Fruit fly (Drosophila melanogaster) whole organism, prepupa: ENCODE data around the gene CG12984.

Experiments used
- CG10669 ChIP-seq: fragments of 200-800 bp; sonication (Bioruptor generic); optimal IDR thresholded peaks from 3 replicates; lab custom pipeline; 2018; ENCODE audit warnings: missing biosample characterization, mild to moderate bottlenecking, missing genetic modification characterization, moderate library complexity
- CG11294 ChIP-seq: fragments of 200-800 bp; sonication (Bioruptor generic); IDR thresholded peaks from 2 replicates; pipeline ENCODE4 v1.3.6; 2022; ENCODE audit warnings: missing biosample characterization, missing genetic modification characterization
- CG11762 ChIP-seq: fragments of 200-800 bp; sonication (Bioruptor generic); optimal IDR thresholded peaks from 3 replicates; lab custom pipeline; 2016; ENCODE audit warnings: missing biosample characterization, missing genetic modification characterization; ENCODE audit not compliant: insufficient read depth
- CG11902 ChIP-seq: fragments of 200-800 bp; sonication (Bioruptor generic); optimal IDR thresholded peaks from 3 replicates; lab custom pipeline; 2016; ENCODE audit warnings: missing biosample characterization, missing genetic modification characterization
- CG15336 ChIP-seq: fragments of 200-800 bp; sonication (Bioruptor generic); IDR thresholded peaks from 2 replicates; pipeline ENCODE4 v1.3.6; 2022; ENCODE audit warnings: missing biosample characterization, missing genetic modification characterization
- CG1621 ChIP-seq: fragments of 200-800 bp; sonication (Bioruptor generic); optimal IDR thresholded peaks from 3 replicates; lab custom pipeline; 2018; ENCODE audit warnings: missing biosample characterization, mild to moderate bottlenecking, missing genetic modification characterization
- CG16779 ChIP-seq: fragments of 200-800 bp; sonication (Bioruptor generic); optimal IDR thresholded peaks from 3 replicates; lab custom pipeline; 2017; ENCODE audit warnings: missing biosample characterization, mild to moderate bottlenecking, missing genetic modification characterization
- CG3032 ChIP-seq: fragments of 200-800 bp; optimal IDR thresholded peaks from 2 replicates; lab custom pipeline; 2019; ENCODE audit warnings: missing biosample characterization, mild to moderate bottlenecking, missing genetic modification characterization, moderate library complexity
- CG31627 ChIP-seq: fragments of 200-800 bp; sonication (Bioruptor generic); optimal IDR thresholded peaks from 3 replicates; lab custom pipeline; 2016; ENCODE audit warnings: missing biosample characterization, missing genetic modification characterization
- CG32006 ChIP-seq: fragments of 200-800 bp; sonication (Bioruptor generic); optimal IDR thresholded peaks from 3 replicates; lab custom pipeline; 2017; ENCODE audit warnings: missing biosample characterization, mild to moderate bottlenecking, missing genetic modification characterization
- CG34406 ChIP-seq: fragments of 200-800 bp; sonication (Bioruptor generic); optimal IDR thresholded peaks from 3 replicates; lab custom pipeline; 2016; ENCODE audit warnings: missing biosample characterization, missing genetic modification characterization
- CG4318 ChIP-seq: fragments of 200-800 bp; sonication (Bioruptor generic); optimal IDR thresholded peaks from 3 replicates; lab custom pipeline; 2017; ENCODE audit warnings: missing biosample characterization, mild to moderate bottlenecking, missing genetic modification characterization
- CG6163 ChIP-seq: fragments of 200-800 bp; sonication (Bioruptor generic); IDR thresholded peaks from 3 replicates; pipeline ENCODE4 v1.3.6; 2022; ENCODE audit warnings: missing biosample characterization, missing genetic modification characterization
- CG6276 ChIP-seq: fragments of 200-800 bp; sonication (Bioruptor generic); optimal IDR thresholded peaks from 2 replicates; lab custom pipeline; 2017; ENCODE audit warnings: missing biosample characterization, mild to moderate bottlenecking, missing genetic modification characterization
- CG6808 ChIP-seq: fragments of 200-800 bp; sonication (Bioruptor generic); optimal IDR thresholded peaks from 3 replicates; lab custom pipeline; 2017; ENCODE audit warnings: missing biosample characterization, missing genetic modification characterization, mild to moderate bottlenecking, moderate library complexity, missing genetic modification reagents
- CG6854 ChIP-seq: fragments of 200-800 bp; sonication (Bioruptor generic); optimal IDR thresholded peaks from 2 replicates; lab custom pipeline; 2017; ENCODE audit warnings: missing biosample characterization, mild to moderate bottlenecking, missing genetic modification characterization
- CG7368 ChIP-seq: fragments of 200-800 bp; sonication (Bioruptor generic); optimal IDR thresholded peaks from 3 replicates; lab custom pipeline; 2016; ENCODE audit warnings: missing biosample characterization, missing genetic modification characterization
- CG8319 ChIP-seq: fragments of 200-800 bp; sonication (Bioruptor generic); optimal IDR thresholded peaks from 3 replicates; lab custom pipeline; 2016; ENCODE audit warnings: missing biosample characterization, missing genetic modification characterization
- CG8632 ChIP-seq: fragments of 200-800 bp; sonication (Bioruptor generic); optimal IDR thresholded peaks from 3 replicates; lab custom pipeline; 2016; ENCODE audit warnings: missing biosample characterization, missing genetic modification characterization
- CG9139 ChIP-seq: fragments of 200-800 bp; sonication (Bioruptor generic); optimal IDR thresholded peaks from 3 replicates; lab custom pipeline; 2017; ENCODE audit warnings: missing biosample characterization, mild to moderate bottlenecking, missing genetic modification characterization
- Eip75B ChIP-seq: fragments of 200-800 bp; sonication (Bioruptor generic); optimal IDR thresholded peaks from 3 replicates; lab custom pipeline; 2016; ENCODE audit warnings: missing biosample characterization, missing genetic modification characterization
- Eip93F ChIP-seq: fragments of 200-800 bp; sonication (Bioruptor generic); optimal IDR thresholded peaks from 2 replicates; lab custom pipeline; 2016; ENCODE audit warnings: missing biosample characterization, mild to moderate bottlenecking, missing genetic modification characterization
- Ets96B ChIP-seq: fragments of 200-800 bp; optimal IDR thresholded peaks from 2 replicates; lab custom pipeline; 2019; ENCODE audit warnings: missing biosample characterization, mild to moderate bottlenecking, missing genetic modification characterization, moderate library complexity
- Gug ChIP-seq: fragments of 200-800 bp; sonication (Bioruptor generic); IDR thresholded peaks from 2 replicates; pipeline ENCODE4 v1.3.6; 2022; ENCODE audit warnings: missing biosample characterization, missing genetic modification characterization
- Hr38 ChIP-seq: sonication (Bioruptor generic); optimal IDR thresholded peaks from 2 replicates; lab custom pipeline; 2016; ENCODE audit warnings: missing biosample characterization, missing genetic modification characterization
- Hr39 ChIP-seq: fragments of 200-800 bp; sonication (Bioruptor generic); optimal IDR thresholded peaks from 2 replicates; lab custom pipeline; 2016; ENCODE audit warnings: missing biosample characterization, missing genetic modification characterization
- Lpt ChIP-seq: fragments of 200-800 bp; sonication (Bioruptor generic); optimal IDR thresholded peaks from 3 replicates; lab custom pipeline; 2016; ENCODE audit warnings: missing biosample characterization, missing genetic modification characterization
- OdsH ChIP-seq: fragments of 200-800 bp; sonication (Bioruptor generic); optimal IDR thresholded peaks from 3 replicates; lab custom pipeline; 2016; ENCODE audit warnings: missing biosample characterization, missing genetic modification characterization
- Sox102F ChIP-seq: fragments of 200-800 bp; sonication (Bioruptor generic); optimal IDR thresholded peaks from 2 replicates; lab custom pipeline; 2016; ENCODE audit warnings: missing biosample characterization, mild to moderate bottlenecking, missing genetic modification characterization
- Sox14 ChIP-seq: fragments of 200-800 bp; sonication (Bioruptor generic); optimal IDR thresholded peaks from 3 replicates; lab custom pipeline; 2016; ENCODE audit warnings: missing biosample characterization, missing genetic modification characterization
- Sox15 ChIP-seq: fragments of 200-800 bp; sonication (Bioruptor generic); optimal IDR thresholded peaks from 3 replicates; lab custom pipeline; 2016; ENCODE audit warnings: missing biosample characterization, missing genetic modification characterization
- acj6 ChIP-seq: fragments of 200-800 bp; sonication (Bioruptor generic); optimal IDR thresholded peaks from 3 replicates; lab custom pipeline; 2016; ENCODE audit warnings: missing biosample characterization, missing genetic modification characterization
- cyc ChIP-seq: fragments of 200-800 bp; sonication (Bioruptor generic); optimal IDR thresholded peaks from 3 replicates; lab custom pipeline; 2016; ENCODE audit warnings: missing biosample characterization, missing genetic modification characterization
- dac ChIP-seq: fragments of 200-800 bp; sonication (Bioruptor generic); optimal IDR thresholded peaks from 2 replicates; lab custom pipeline; 2017; ENCODE audit warnings: missing biosample characterization, mild to moderate bottlenecking, missing genetic modification characterization
- eg ChIP-seq: fragments of 200-800 bp; sonication (Bioruptor generic); IDR thresholded peaks from 3 replicates; pipeline ENCODE4 v1.3.6; 2022; ENCODE audit warnings: missing biosample characterization, missing genetic modification characterization
- esn ChIP-seq: fragments of 200-800 bp; sonication (Bioruptor generic); optimal IDR thresholded peaks from 2 replicates; lab custom pipeline; 2016; ENCODE audit warnings: missing biosample characterization, mild to moderate bottlenecking, missing genetic modification characterization, moderate library complexity
- fd85E ChIP-seq: fragments of 200-800 bp; sonication (Bioruptor generic); optimal IDR thresholded peaks from 3 replicates; lab custom pipeline; 2016; ENCODE audit warnings: missing biosample characterization, missing genetic modification characterization
- fkh ChIP-seq: fragments of 200-800 bp; sonication (Bioruptor generic); optimal IDR thresholded peaks from 3 replicates; lab custom pipeline; 2017; ENCODE audit warnings: missing biosample characterization, mild to moderate bottlenecking, missing genetic modification characterization, moderate library complexity
- lz ChIP-seq: fragments of 200-800 bp; sonication (Bioruptor generic); optimal IDR thresholded peaks from 3 replicates; lab custom pipeline; 2016; ENCODE audit warnings: missing biosample characterization, missing genetic modification characterization
- net ChIP-seq: fragments of 200-800 bp; sonication (Bioruptor generic); optimal IDR thresholded peaks from 3 replicates; lab custom pipeline; 2016; ENCODE audit warnings: missing biosample characterization, missing genetic modification characterization
- pdm3 ChIP-seq: fragments of 200-800 bp; sonication (Bioruptor generic); optimal IDR thresholded peaks from 3 replicates; lab custom pipeline; 2016; ENCODE audit warnings: missing biosample characterization, missing genetic modification characterization
- spab ChIP-seq: fragments of 200-800 bp; sonication (Bioruptor generic); optimal IDR thresholded peaks from 2 replicates; lab custom pipeline; 2017; ENCODE audit warnings: missing biosample characterization, mild to moderate bottlenecking, missing genetic modification characterization, missing genetic modification reagents
- ss ChIP-seq, 2 experiments: fragments of 200-800 bp; sonication (Bioruptor generic); optimal IDR thresholded peaks; 2 replicates in 1 of 2; 3 replicates in 1 of 2; lab custom pipeline; 2017 to 2018; ENCODE audit warnings: mild to moderate bottlenecking in 2 of 2, missing biosample characterization in 2 of 2, missing genetic modification characterization in 2 of 2, moderate library complexity in 1 of 2
- svp ChIP-seq: fragments of 200-800 bp; sonication (Bioruptor generic); peaks from one replicate; lab custom pipeline; 2016; ENCODE audit warnings: missing biosample characterization, missing genetic modification characterization
- vri ChIP-seq: fragments of 200-800 bp; sonication (Bioruptor generic); optimal IDR thresholded peaks from 3 replicates; lab custom pipeline; 2016; ENCODE audit warnings: missing biosample characterization, mild to moderate bottlenecking, missing genetic modification characterization

Gene CG12984

DNA sequence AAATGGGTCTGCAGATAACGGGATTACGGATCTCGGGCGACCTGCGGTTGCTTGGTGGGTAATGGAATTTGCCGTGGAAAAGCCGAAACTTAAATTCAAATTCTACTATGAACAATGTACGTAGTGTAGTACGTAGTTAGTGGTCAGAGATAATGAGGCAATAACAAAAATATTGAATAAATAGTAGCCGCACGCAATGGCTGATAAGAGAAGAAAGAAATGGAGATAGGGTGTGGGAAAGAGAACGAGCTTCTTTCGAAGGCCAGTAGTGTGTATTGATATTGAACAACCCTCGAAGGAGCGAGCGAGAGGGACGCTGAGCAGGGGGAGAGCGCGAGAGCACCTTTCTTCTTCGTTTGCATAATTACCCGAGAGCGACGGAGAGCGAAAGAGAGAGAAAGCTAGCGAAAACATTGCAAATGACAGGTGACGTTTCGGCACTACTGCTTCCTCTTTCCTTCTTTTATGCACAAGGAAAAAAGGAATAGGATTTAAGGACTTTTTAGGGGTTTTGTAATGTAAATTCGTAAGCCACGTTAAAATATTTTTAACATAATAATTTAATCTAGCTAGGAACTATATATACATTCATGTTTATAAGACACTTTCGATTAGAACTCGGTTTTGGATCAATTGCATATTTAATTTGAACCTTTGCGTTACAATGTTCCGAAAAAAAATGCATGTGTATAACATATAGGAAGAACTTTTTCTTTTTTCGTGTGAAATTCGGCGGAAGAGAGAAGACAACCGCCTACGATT is 19.6 kb downstream of the CG12984 start (continued):
- TF ChIP-seq ss (GFP tag; optimal IDR thresholded peaks at IDR 0.05; lab: Kevin White, UChicago) = peak; percentile 3 to 8
- TF ChIP-seq Lpt (GFP tag; lab: Kevin White, UChicago) = peak; percentile 37
- no peak for TF ChIP-seq CG16779
- TF ChIP-seq Sox15 (GFP tag; lab: Kevin White, UChicago) = peak; percentile 15
- TF ChIP-seq spab (GFP tag; lab: Kevin White, UChicago) = no peak
- no peak for TF ChIP-seq CG3032 (tag; lab: Kevin White, UChicago)
- peak; percentile 46 for TF ChIP-seq Hr39 (GFP tag; lab: Kevin White, UChicago)
- TF ChIP-seq CG6276 (GFP tag; lab: Kevin White, UChicago) = peak; percentile 49
- no peak for TF ChIP-seq CG1621 (tag; lab: Kevin White, UChicago)

dm6 chr3L:21011689-21012088 is 20.2 kb downstream of the CG12984 start:
- TF ChIP-seq CG3032 (tag; lab: Kevin White, UChicago) (no peak), CG11762 (GFP tag; lab: Kevin White, UChicago) (no peak), ss (GFP tag; optimal IDR thresholded peaks at IDR 0.05; lab: Kevin White, UChicago) (no peak), svp (GFP tag; lab: Kevin White, UChicago) (peak; percentile 64), CG15336 (no peak), net (GFP tag; lab: Kevin White, UChicago) (no peak), acj6 (GFP tag; lab: Kevin White, UChicago) (no peak), fd85E (no peak), CG9139 (GFP tag; lab: Kevin White, UChicago) (no peak), vri (GFP tag; lab: Kevin White, UChicago) (peak; percentile 23), CG6163 (GFP tag; lab: Robert Waterston, UW) (no peak), Hr38 (GFP tag; lab: Kevin White, UChicago) (no peak), CG4318 (GFP tag; lab: Kevin White, UChicago) (no peak), CG6808 (GFP tag; lab: Kevin White, UChicago) (no peak), Eip93F (GFP tag; lab: Kevin White, UChicago) (no peak), Sox14 (GFP tag; lab: Kevin White, UChicago) (peak; percentile 9), CG11902 (GFP tag; lab: Kevin White, UChicago) (no peak), CG8632 (GFP tag; lab: Kevin White, UChicago) (no peak), eg (GFP tag; lab: Robert Waterston, UW) (no peak), CG10669 (GFP tag; lab: Kevin White, UChicago) (no peak), dac (no peak), CG6854 (GFP tag; lab: Kevin White, UChicago) (no peak), Gug (GFP tag; lab: Robert Waterston, UW) (no peak), CG32006 (GFP tag; lab: Kevin White, UChicago) (no peak), CG8319 (GFP tag; lab: Kevin White, UChicago) (no peak), OdsH (GFP tag; lab: Kevin White, UChicago) (no peak)

- TF ChIP-seq CG6808 (GFP tag; lab: Kevin White, UChicago) = peak; percentile 65
- no peak for TF ChIP-seq pdm3 (GFP tag; lab: Kevin White, UChicago)
- TF ChIP-seq CG10669 (GFP tag; lab: Kevin White, UChicago) = no peak
- no peak for TF ChIP-seq CG4318 (GFP tag; lab: Kevin White, UChicago)
- TF ChIP-seq spab (GFP tag; lab: Kevin White, UChicago) = peak; percentile 17
- no peak for TF ChIP-seq cyc
- TF ChIP-seq Gug (GFP tag; lab: Robert Waterston, UW) = no peak
- TF ChIP-seq Eip75B (GFP tag; lab: Kevin White, UChicago) = no peak
- TF ChIP-seq Ets96B = peak; percentile 38
- no peak for TF ChIP-seq CG7368 (GFP tag; lab: Kevin White, UChicago)
- peak; percentile 37 for TF ChIP-seq Sox102F (GFP tag; lab: Kevin White, UChicago)
- no peak for TF ChIP-seq svp (GFP tag; lab: Kevin White, UChicago)
- TF ChIP-seq CG16779 = no peak
- no peak for TF ChIP-seq dac
- TF ChIP-seq CG8319 (GFP tag; lab: Kevin White, UChicago) = peak; percentile 5
- TF ChIP-seq esn (GFP tag; lab: Kevin White, UChicago) = no peak
- peak; percentile 67 for TF ChIP-seq CG6854 (GFP tag; lab: Kevin White, UChicago)
- TF ChIP-seq CG9139 (GFP tag; lab: Kevin White, UChicago) = peak; percentile 64
- TF ChIP-seq CG3032 (tag; lab: Kevin White, UChicago) = no peak
- no peak for TF ChIP-seq CG31627
- TF ChIP-seq fkh (GFP tag; lab: Kevin White, UChicago) = no peak
- TF ChIP-seq CG8632 (GFP tag; lab: Kevin White, UChicago) = no peak
- TF ChIP-seq Hr39 (GFP tag; lab: Kevin White, UChicago) = no peak
- no peak for TF ChIP-seq CG11294 (GFP tag; lab: Robert Waterston, UW)
- no peak for TF ChIP-seq CG34406 (GFP tag; lab: Kevin White, UChicago)
- TF ChIP-seq Sox15 (GFP tag; lab: Kevin White, UChicago) = no peak
- TF ChIP-seq lz (GFP tag; lab: Kevin White, UChicago) = no peak
- TF ChIP-seq net (GFP tag; lab: Kevin White, UChicago) = no peak
Observed at dm6 chr3L:21013465-21013864, 22.0 kb downstream of the CG12984 start.
